Worm (Caenorhabditis elegans) whole organism, L1 larva: Measurements from ENCODE around the gene acy-4.

ENCODE experiments used
- C34B4.2 ChIP-seq: sonication (generic microtip); optimal IDR thresholded peaks from 2 replicates; lab custom pipeline; 2017; ENCODE audit warnings: mild to moderate bottlenecking, missing genetic modification characterization, missing compliant biosample characterization
- aly-2 ChIP-seq: fragments of 150-350 bp; optimal IDR thresholded peaks from 2 replicates; lab custom pipeline; 2014; ENCODE audit warnings: missing biosample characterization, missing genetic modification characterization
- blmp-1 ChIP-seq: fragments of 150-350 bp; optimal IDR thresholded peaks from 2 replicates; lab custom pipeline; 2014; ENCODE audit warnings: missing biosample characterization, missing genetic modification characterization
- ceh-8 ChIP-seq: fragments of 200-800 bp; sonication (Bioruptor generic); optimal IDR thresholded peaks from 2 replicates; lab custom pipeline; 2018; ENCODE audit warnings: mild to moderate bottlenecking, missing genetic modification characterization, moderate library complexity, missing compliant biosample characterization
- ceh-82 ChIP-seq, 3 experiments: fragments of 150-350 bp in 1 of 3; sonication (generic microtip) in 2 of 3; optimal IDR thresholded peaks; 2 replicates each; lab custom pipeline; 2014 to 2017; ENCODE audit warnings: missing biosample characterization in 3 of 3, missing genetic modification characterization in 3 of 3
- ceh-88 ChIP-seq: fragments of 200-800 bp; sonication (Bioruptor generic); IDR thresholded peaks from 2 replicates; pipeline ENCODE4 v1.3.6; 2022; ENCODE audit warnings: missing genetic modification characterization, missing compliant biosample characterization
- ceh-90 ChIP-seq: sonication (generic microtip); optimal IDR thresholded peaks from 2 replicates; lab custom pipeline; 2016; ENCODE audit warnings: missing genetic modification characterization, missing compliant biosample characterization
- ces-1 ChIP-seq: fragments of 150-350 bp; optimal IDR thresholded peaks from 2 replicates; lab custom pipeline; 2014; ENCODE audit warnings: missing biosample characterization, missing genetic modification reagents, missing genetic modification characterization
- dsc-1 ChIP-seq: sonication (generic microtip); optimal IDR thresholded peaks from 2 replicates; lab custom pipeline; 2016; ENCODE audit warnings: mild to moderate bottlenecking, missing genetic modification characterization, missing compliant biosample characterization
- efl-1 ChIP-seq, 4 experiments: fragments of 150-350 bp; optimal IDR thresholded peaks in 3 of 4; peaks in 1 of 4; 1 replicate in 1 of 4; 2 replicates in 3 of 4; lab custom pipeline; 2014; ENCODE audit warnings: missing biosample characterization in 2 of 4, missing genetic modification characterization in 2 of 4, missing genetic modification reagents in 2 of 4
- efl-3 ChIP-seq: fragments of 200-800 bp; sonication (Bioruptor generic); optimal IDR thresholded peaks from 2 replicates; lab custom pipeline; 2018; ENCODE audit warnings: mild to moderate bottlenecking, missing genetic modification characterization, missing compliant biosample characterization
- egl-27 ChIP-seq, 2 experiments: fragments of 150-350 bp in 1 of 2; sonication (generic microtip); optimal IDR thresholded peaks; 3 replicates each; lab custom pipeline; 2017 to 2018; ENCODE audit warnings: missing biosample characterization in 2 of 2, missing genetic modification characterization in 2 of 2, missing genetic modification reagents in 2 of 2
- ets-5 ChIP-seq: fragments of 200-800 bp; sonication (Bioruptor generic); IDR thresholded peaks from 2 replicates; pipeline ENCODE4 v1.3.6; 2022; ENCODE audit warnings: missing genetic modification characterization, missing compliant biosample characterization
- fkh-10 ChIP-seq: sonication (generic microtip); optimal IDR thresholded peaks from 2 replicates; lab custom pipeline; 2017; ENCODE audit warnings: missing biosample characterization, missing genetic modification reagents, missing genetic modification characterization
- fkh-4 ChIP-seq: sonication (generic microtip); optimal IDR thresholded peaks from 2 replicates; lab custom pipeline; 2016; ENCODE audit warnings: missing compliant biosample characterization, missing genetic modification characterization, borderline replicate concordance
- hlh-17 ChIP-seq: fragments of 200-800 bp; sonication (Bioruptor generic); optimal IDR thresholded peaks from 2 replicates; lab custom pipeline; 2018; ENCODE audit warnings: missing genetic modification characterization, mild to moderate bottlenecking, missing compliant biosample characterization, moderate library complexity, borderline replicate concordance
- hpl-2 ChIP-seq: fragments of 150-350 bp; optimal IDR thresholded peaks from 2 replicates; lab custom pipeline; 2014; ENCODE audit warnings: missing biosample characterization, missing genetic modification reagents, missing genetic modification characterization
- isw-1 ChIP-seq: fragments of 200-800 bp; sonication (Bioruptor generic); IDR thresholded peaks from 2 replicates; pipeline ENCODE4 v1.3.6; 2022; ENCODE audit warnings: missing genetic modification characterization, missing compliant biosample characterization
- jun-1 ChIP-seq: fragments of 150-350 bp; optimal IDR thresholded peaks from 2 replicates; lab custom pipeline; 2014; ENCODE audit warnings: missing biosample characterization, missing genetic modification reagents, missing genetic modification characterization
- lin-14 ChIP-seq: fragments of 200-800 bp; sonication (Bioruptor generic); optimal IDR thresholded peaks from 2 replicates; lab custom pipeline; 2018; ENCODE audit warnings: mild to moderate bottlenecking, missing genetic modification characterization, moderate library complexity, missing compliant biosample characterization
- lsy-2 ChIP-seq, 2 experiments: fragments of 150-350 bp; optimal IDR thresholded peaks; 2 replicates each; lab custom pipeline; 2014; ENCODE audit warnings: missing biosample characterization in 2 of 2, missing genetic modification characterization in 2 of 2
- mab-9 ChIP-seq: fragments of 200-800 bp; sonication (Bioruptor generic); IDR thresholded peaks from 2 replicates; pipeline ENCODE4 v1.3.6; 2022; ENCODE audit warnings: missing genetic modification reagents, missing genetic modification characterization, missing compliant biosample characterization
- mdl-1 ChIP-seq, 2 experiments: fragments of 150-350 bp; optimal IDR thresholded peaks; 2 replicates each; lab custom pipeline; 2014 to 2017; ENCODE audit warnings: missing biosample characterization in 2 of 2, missing genetic modification characterization in 2 of 2, inconsistent platforms in 1 of 2
- mep-1 ChIP-seq: fragments of 150-350 bp; optimal IDR thresholded peaks from 2 replicates; lab custom pipeline; 2014; ENCODE audit warnings: missing biosample characterization, missing genetic modification characterization
- nhr-28 ChIP-seq: fragments of 150-350 bp; optimal IDR thresholded peaks from 2 replicates; lab custom pipeline; 2014; ENCODE audit warnings: missing biosample characterization, missing genetic modification characterization
- nhr-47 ChIP-seq: sonication (generic microtip); optimal IDR thresholded peaks from 2 replicates; lab custom pipeline; 2016; ENCODE audit warnings: mild to moderate bottlenecking, missing genetic modification characterization, moderate library complexity, missing compliant biosample characterization
- nhr-76 ChIP-seq: sonication (generic microtip); optimal IDR thresholded peaks from 2 replicates; lab custom pipeline; 2017; ENCODE audit warnings: missing biosample characterization, missing genetic modification characterization
- pag-3 ChIP-seq: sonication (generic microtip); optimal IDR thresholded peaks from 2 replicates; lab custom pipeline; 2017; ENCODE audit warnings: missing genetic modification characterization, mild to moderate bottlenecking, missing compliant biosample characterization, antibody characterized with exemption, borderline replicate concordance; ENCODE audit not compliant: insufficient read depth
- pqm-1 ChIP-seq: sonication (generic microtip); optimal IDR thresholded peaks from 3 replicates; lab custom pipeline; 2017; ENCODE audit warnings: missing biosample characterization, missing genetic modification characterization
- rnt-1 ChIP-seq: sonication (generic microtip); optimal IDR thresholded peaks from 2 replicates; lab custom pipeline; 2016; ENCODE audit warnings: mild to moderate bottlenecking, missing genetic modification characterization, moderate library complexity, missing compliant biosample characterization
- sox-4 ChIP-seq: sonication (generic microtip); optimal IDR thresholded peaks from 2 replicates; lab custom pipeline; 2016; ENCODE audit warnings: missing genetic modification characterization, missing compliant biosample characterization
- sup-37 ChIP-seq: fragments of 200-800 bp; sonication (Bioruptor generic); optimal IDR thresholded peaks from 2 replicates; lab custom pipeline; 2018; ENCODE audit warnings: mild to moderate bottlenecking, missing genetic modification characterization, missing compliant biosample characterization
- unc-30 ChIP-seq: sonication (generic microtip); optimal IDR thresholded peaks from 2 replicates; lab custom pipeline; 2017; ENCODE audit warnings: missing biosample characterization, missing genetic modification characterization
- unc-62 ChIP-seq: fragments of 150-350 bp; optimal IDR thresholded peaks from 2 replicates; lab custom pipeline; 2014; ENCODE audit warnings: missing biosample characterization, missing genetic modification reagents, missing genetic modification characterization
- unc-86 ChIP-seq: sonication (generic microtip); optimal IDR thresholded peaks from 2 replicates; lab custom pipeline; 2016; ENCODE audit warnings: missing genetic modification characterization, missing compliant biosample characterization
- vab-15 ChIP-seq: sonication (generic microtip); optimal IDR thresholded peaks from 2 replicates; lab custom pipeline; 2017; ENCODE audit warnings: missing genotype, mild to moderate bottlenecking, missing genetic modification characterization, missing compliant biosample characterization
- zip-4 ChIP-seq: fragments of 200-800 bp; sonication (Bioruptor generic); optimal IDR thresholded peaks from 2 replicates; lab custom pipeline; 2018; ENCODE audit warnings: mild to moderate bottlenecking, missing genetic modification characterization, moderate library complexity, missing compliant biosample characterization

Gene acy-4

ce11 chrV:5584293-5584776 is 46.4 kb downstream of the acy-4 start, which contains the start of gene pas-6 (continued):
- no peak for TF ChIP-seq unc-86 (tag; lab: Kevin White, UChicago)
- TF ChIP-seq zip-4 (GFP tag; lab: Kevin White, UChicago) = no peak
- TF ChIP-seq sup-37 = no peak
- no peak for TF ChIP-seq dsc-1 (tag; lab: Kevin White, UChicago)
- peak; percentile 55 for TF ChIP-seq mep-1 (tag; lab: Kevin White, UChicago)
- peak; percentile 93 to 98 for TF ChIP-seq lsy-2 (tag; optimal IDR thresholded peaks at IDR 0.05; lab: Kevin White, UChicago)
- TF ChIP-seq mdl-1 (tag; optimal IDR thresholded peaks at IDR 0.05; lab: Kevin White, UChicago) = no peak
- TF ChIP-seq vab-15 = no peak
- TF ChIP-seq nhr-47 (tag; lab: Kevin White, UChicago) = no peak
- no peak for TF ChIP-seq jun-1 (tag; lab: Kevin White, UChicago)
- no peak for TF ChIP-seq lin-14 (GFP tag; lab: Kevin White, UChicago)
- TF ChIP-seq ceh-8 = no peak
- TF ChIP-seq pqm-1 (tag; lab: Kevin White, UChicago) = no peak
- TF ChIP-seq sox-4 (tag; lab: Kevin White, UChicago) = no peak
- no peak for TF ChIP-seq nhr-76 (tag; lab: Kevin White, UChicago)
- no peak for TF ChIP-seq ceh-88 (GFP tag; lab: Robert Waterston, UW)
- no peak for TF ChIP-seq rnt-1 (tag; lab: Kevin White, UChicago)
- TF ChIP-seq ceh-90 (tag; lab: Kevin White, UChicago) = no peak
- TF ChIP-seq pag-3 = no peak
- TF ChIP-seq ces-1 (GFP tag; lab: Kevin White, UChicago) = no peak
- no peak for TF ChIP-seq aly-2 (tag; lab: Kevin White, UChicago)
- TF ChIP-seq isw-1 (GFP tag; lab: Robert Waterston, UW) = no peak
- no peak for TF ChIP-seq nhr-28
- no peak for TF ChIP-seq hpl-2
- peak in 1 of 3 experiments; percentile 27 for TF ChIP-seq ceh-82 (tag; optimal IDR thresholded peaks at IDR 0.05; lab: Kevin White, UChicago)
- TF ChIP-seq ets-5 (GFP tag; lab: Robert Waterston, UW) = no peak
- TF ChIP-seq hlh-17 (GFP tag; lab: Kevin White, UChicago) = no peak
- TF ChIP-seq, all 84 proteins: peak for 12

ce11 chrV:5582860-5583259 is 47.8 kb downstream of the acy-4 start:
- TF ChIP-seq unc-62 (GFP tag; lab: Kevin White, UChicago) (no peak), mab-9 (GFP tag; lab: Robert Waterston, UW) (no peak), nhr-47 (tag; lab: Kevin White, UChicago) (no peak), ceh-82 (tag; optimal IDR thresholded peaks at IDR 0.05; lab: Kevin White, UChicago) (no peak), unc-30 (no peak), efl-1 (optimal IDR thresholded peaks at IDR 0.05; lab: Kevin White, UChicago) (no peak), efl-1 (GFP tag; optimal IDR thresholded peaks at IDR 0.05 in 1 of 2; lab: Kevin White, UChicago) (no peak), fkh-4 (tag; lab: Kevin White, UChicago) (no peak), egl-27 (tag; optimal IDR thresholded peaks at IDR 0.05; lab: Kevin White, UChicago) (no peak), efl-3 (GFP tag; lab: Kevin White, UChicago) (no peak)

- TF ChIP-seq ces-1 (GFP tag; lab: Kevin White, UChicago) (peak; percentile 5), fkh-4 (tag; lab: Kevin White, UChicago) (no peak), lin-14 (GFP tag; lab: Kevin White, UChicago) (peak; percentile 63), C34B4.2 (no peak), lsy-2 (tag; optimal IDR thresholded peaks at IDR 0.05; lab: Kevin White, UChicago) (no peak), blmp-1 (tag; lab: Kevin White, UChicago) (no peak), ceh-82 (tag; optimal IDR thresholded peaks at IDR 0.05; lab: Kevin White, UChicago) (peak in 1 of 3 experiments; percentile 20), fkh-10 (GFP tag; lab: Kevin White, UChicago) (peak; percentile 3), efl-1 (optimal IDR thresholded peaks at IDR 0.05; lab: Kevin White, UChicago) (no peak), efl-1 (GFP tag; optimal IDR thresholded peaks at IDR 0.05 in 1 of 2; lab: Kevin White, UChicago) (peak in 1 of 2 experiments; percentile 88), jun-1 (tag; lab: Kevin White, UChicago) (no peak), pag-3 (no peak)
These were observed 48.4 kb downstream of the acy-4 start for ce11 chrV:5582308-5582707.
